Worm (Caenorhabditis elegans) whole organism, L1 larva: ENCODE measurements around the gene F25F2.1.

ENCODE experiments used
- C16A3.4 ChIP-seq: fragments of 150-350 bp; optimal IDR thresholded peaks from 2 replicates; lab custom pipeline; 2014; ENCODE audit warnings: missing biosample characterization, missing genetic modification characterization
- hpl-2 ChIP-seq: fragments of 150-350 bp; optimal IDR thresholded peaks from 2 replicates; lab custom pipeline; 2014; ENCODE audit warnings: missing biosample characterization, missing genetic modification reagents, missing genetic modification characterization
- lsy-2 ChIP-seq, 2 experiments: fragments of 150-350 bp; optimal IDR thresholded peaks; 2 replicates each; lab custom pipeline; 2014; ENCODE audit warnings: missing biosample characterization in 2 of 2, missing genetic modification characterization in 2 of 2
- nhr-90 ChIP-seq: sonication (generic microtip); optimal IDR thresholded peaks from 2 replicates; lab custom pipeline; 2016; ENCODE audit warnings: mild to moderate bottlenecking, missing genetic modification characterization, missing compliant biosample characterization; ENCODE audit not compliant: poor library complexity
- pag-3 ChIP-seq: sonication (generic microtip); optimal IDR thresholded peaks from 2 replicates; lab custom pipeline; 2017; ENCODE audit warnings: missing genetic modification characterization, mild to moderate bottlenecking, missing compliant biosample characterization, antibody characterized with exemption, borderline replicate concordance; ENCODE audit not compliant: insufficient read depth
- snpc-4 ChIP-seq: fragments of 150-350 bp; optimal IDR thresholded peaks from 2 replicates; lab custom pipeline; 2014; ENCODE audit warnings: missing biosample characterization, missing genetic modification characterization
- sox-4 ChIP-seq: sonication (generic microtip); optimal IDR thresholded peaks from 2 replicates; lab custom pipeline; 2016; ENCODE audit warnings: missing genetic modification characterization, missing compliant biosample characterization
- unc-62 ChIP-seq: fragments of 150-350 bp; optimal IDR thresholded peaks from 2 replicates; lab custom pipeline; 2014; ENCODE audit warnings: missing biosample characterization, missing genetic modification reagents, missing genetic modification characterization
- unc-86 ChIP-seq: sonication (generic microtip); optimal IDR thresholded peaks from 2 replicates; lab custom pipeline; 2016; ENCODE audit warnings: missing genetic modification characterization, missing compliant biosample characterization
- ztf-4 ChIP-seq: fragments of 150-350 bp; optimal IDR thresholded peaks from 2 replicates; lab custom pipeline; 2014; ENCODE audit warnings: missing biosample characterization, missing genetic modification characterization

DNA sequence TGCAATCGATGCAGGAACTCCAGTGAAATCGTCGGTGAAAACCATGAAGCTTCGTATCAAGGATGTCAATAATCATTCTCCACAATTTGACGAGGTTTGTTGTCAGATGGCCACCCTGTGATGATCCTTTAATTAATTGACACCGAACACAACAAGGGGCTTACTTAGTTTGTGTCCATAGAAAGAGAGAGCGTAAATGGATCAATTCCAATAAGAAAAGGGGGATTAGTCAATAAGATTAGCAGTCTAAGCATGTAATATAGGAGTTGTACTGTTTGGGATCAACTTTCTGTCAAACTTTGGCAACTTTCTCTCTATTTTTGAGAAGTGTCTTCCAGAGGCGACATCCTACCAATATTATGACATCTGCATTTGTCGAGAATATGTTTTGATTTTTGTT lies 15.4 kb downstream of the F25F2.1 start:
- TF ChIP-seq lsy-2 (tag; optimal IDR thresholded peaks at IDR 0.05; lab: Kevin White, UChicago) (no peak), ztf-4 (tag; lab: Kevin White, UChicago) (no peak), unc-62 (GFP tag; lab: Kevin White, UChicago) (no peak), nhr-90 (tag; lab: Kevin White, UChicago) (no peak), snpc-4 (tag; lab: Kevin White, UChicago) (no peak), unc-86 (tag; lab: Kevin White, UChicago) (no peak), pag-3 (tag; lab: Kevin White, UChicago) (no peak), hpl-2 (GFP tag; lab: Kevin White, UChicago) (no peak), C16A3.4 (no peak), sox-4 (tag; lab: Kevin White, UChicago) (no peak)
